Worm (Caenorhabditis elegans): Measurements from ENCODE around the gene str-185.

Gene str-185

DNA sequence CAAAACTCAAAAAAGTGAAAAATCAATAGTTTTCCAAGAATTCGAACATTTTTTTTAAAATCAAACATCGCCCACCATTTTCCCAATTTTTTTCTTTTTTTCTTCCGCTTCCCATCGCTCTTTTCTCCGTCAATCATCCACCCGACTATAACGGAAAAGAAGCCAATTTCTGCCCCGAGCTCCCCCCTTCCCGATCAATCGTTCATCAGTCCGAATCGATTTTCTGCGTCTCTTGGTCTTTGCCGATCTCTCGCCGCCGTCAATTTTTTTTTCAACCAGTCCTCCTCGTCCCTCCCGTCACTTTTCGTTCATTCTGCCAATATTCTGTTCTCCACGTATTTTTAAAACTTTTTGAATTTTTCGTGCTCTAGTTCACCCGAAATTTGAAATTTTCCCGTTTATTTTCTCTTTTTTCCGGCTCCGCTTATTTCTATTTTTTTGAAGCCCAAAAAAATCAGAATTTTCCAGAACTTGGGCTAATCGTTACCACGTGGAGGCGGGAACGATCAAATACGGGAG is 35.8 kb downstream of the str-185 start, which contains the start of gene ell-1:
ell-1 (plus strand) TSS at position 469 of the 519 bp plus-strand sequence.
- TF ChIP-seq zip-8 (tag; optimal IDR thresholded peaks at IDR 0.05) = no peak
- no peak for TF ChIP-seq bed-3 (GFP tag; optimal IDR thresholded peaks at IDR 0.05)
- TF ChIP-seq sptf-1 (tag; optimal IDR thresholded peaks at IDR 0.05) = no peak
- TF ChIP-seq nhr-12 (tag; optimal IDR thresholded peaks at IDR 0.05) = no peak
- TF ChIP-seq sem-2 (GFP tag; optimal IDR thresholded peaks at IDR 0.05) = no peak
- TF ChIP-seq unc-39 (tag; optimal IDR thresholded peaks at IDR 0.05) = no peak
- no peak for TF ChIP-seq M03D4.4 (tag; optimal IDR thresholded peaks at IDR 0.05)

- no peak for TF ChIP-seq snpc-4 (tag; optimal IDR thresholded peaks at IDR 0.05)
- no peak for TF ChIP-seq bed-3 (GFP tag; optimal IDR thresholded peaks at IDR 0.05)
- TF ChIP-seq hlh-1 (tag; optimal IDR thresholded peaks at IDR 0.05) = no peak
- no peak for TF ChIP-seq flh-1 (GFP tag; optimal IDR thresholded peaks at IDR 0.05)
- no peak for TF ChIP-seq mls-2 (tag; optimal IDR thresholded peaks at IDR 0.05)
- TF ChIP-seq ztf-11 (tag; optimal IDR thresholded peaks at IDR 0.05) = no peak
- TF ChIP-seq sptf-1 (tag; optimal IDR thresholded peaks at IDR 0.05) = no peak
- TF ChIP-seq unc-62 (GFP tag; optimal IDR thresholded peaks at IDR 0.05) = no peak
- TF ChIP-seq lsy-2 (tag; optimal IDR thresholded peaks at IDR 0.05) = no peak
- no peak for TF ChIP-seq mep-1 (tag; optimal IDR thresholded peaks at IDR 0.05)
- no peak for TF ChIP-seq mab-5 (tag; optimal IDR thresholded peaks at IDR 0.05)
- TF ChIP-seq M03D4.4 (tag; optimal IDR thresholded peaks at IDR 0.05) = no peak
- TF ChIP-seq nhr-28 (tag; optimal IDR thresholded peaks at IDR 0.05) = no peak
- TF ChIP-seq elt-3 (tag; optimal IDR thresholded peaks at IDR 0.05) = no peak
- no peak for TF ChIP-seq ceh-83 (GFP tag; optimal IDR thresholded peaks at IDR 0.05)
- TF ChIP-seq ham-2 (GFP tag; optimal IDR thresholded peaks at IDR 0.05) = no peak
- TF ChIP-seq ceh-43 (GFP tag; optimal IDR thresholded peaks at IDR 0.05) = no peak
- TF ChIP-seq unc-120 (tag; optimal IDR thresholded peaks at IDR 0.05; ENCODE audit: poor library complexity, severe bottlenecking) = no peak
Measured at ce11 chrIV:4393488-4393887, 36.3 kb downstream of the str-185 start.

- peak; percentile 49 for TF ChIP-seq unc-62 (GFP tag; optimal IDR thresholded peaks at IDR 0.05)
- TF ChIP-seq mep-1 (tag; optimal IDR thresholded peaks at IDR 0.05) = peak; percentile 86
- TF ChIP-seq nhr-76 (tag; optimal IDR thresholded peaks at IDR 0.05) = no peak
- no peak for TF ChIP-seq blmp-1 (tag; optimal IDR thresholded peaks at IDR 0.05)
- TF ChIP-seq mab-5 (tag; optimal IDR thresholded peaks at IDR 0.05) = no peak
- TF ChIP-seq ceh-39 (tag; optimal IDR thresholded peaks at IDR 0.05) = peak; percentile 71
- TF ChIP-seq elt-3 (tag; optimal IDR thresholded peaks at IDR 0.05) = no peak
- no peak for TF ChIP-seq flh-1 (GFP tag; optimal IDR thresholded peaks at IDR 0.05)
- no peak for TF ChIP-seq ztf-11 (tag; optimal IDR thresholded peaks at IDR 0.05)
- peak; percentile 7 for TF ChIP-seq hlh-1 (tag; optimal IDR thresholded peaks at IDR 0.05)
- TF ChIP-seq M03D4.4 (tag; optimal IDR thresholded peaks at IDR 0.05) = peak; percentile 51
- TF ChIP-seq ces-1 (GFP tag; optimal IDR thresholded peaks at IDR 0.05) = peak; percentile 47
- peak; percentile 27 for TF ChIP-seq tbx-8 (GFP tag; optimal IDR thresholded peaks at IDR 0.05)
- no peak for TF ChIP-seq ceh-83 (GFP tag; optimal IDR thresholded peaks at IDR 0.05)
- TF ChIP-seq nhr-2 (tag; optimal IDR thresholded peaks at IDR 0.05) = no peak
- TF ChIP-seq ham-2 (GFP tag; optimal IDR thresholded peaks at IDR 0.05) = no peak
- no peak for TF ChIP-seq sem-2 (GFP tag; optimal IDR thresholded peaks at IDR 0.05)
- peak; percentile 84 for TF ChIP-seq nhr-237 (tag; optimal IDR thresholded peaks at IDR 0.05)
- no peak for TF ChIP-seq nhr-12 (tag; optimal IDR thresholded peaks at IDR 0.05)
- peak; percentile 93 for TF ChIP-seq lsy-2 (tag; optimal IDR thresholded peaks at IDR 0.05)
- peak; percentile 56 for TF ChIP-seq pha-4 (tag; optimal IDR thresholded peaks at IDR 0.05)
- TF ChIP-seq cnd-1 (tag; optimal IDR thresholded peaks at IDR 0.05) = peak; percentile 64
- TF ChIP-seq drap-1 (GFP tag; optimal IDR thresholded peaks at IDR 0.05) = peak; percentile 62
- peak; percentile 18 for TF ChIP-seq unc-120 (tag; optimal IDR thresholded peaks at IDR 0.05; ENCODE audit: poor library complexity, severe bottlenecking)
- TF ChIP-seq snpc-4 (tag; optimal IDR thresholded peaks at IDR 0.05) = no peak
- no peak for TF ChIP-seq elt-1 (tag; optimal IDR thresholded peaks at IDR 0.05; ENCODE audit: borderline replicate concordance, insufficient read depth)
- TF ChIP-seq unc-39 (tag; optimal IDR thresholded peaks at IDR 0.05) = no peak
- TF ChIP-seq zip-8 (tag; optimal IDR thresholded peaks at IDR 0.05) = no peak
- peak; percentile 76 for TF ChIP-seq lin-13 (tag; optimal IDR thresholded peaks at IDR 0.05)
- no peak for TF ChIP-seq ceh-43 (GFP tag; optimal IDR thresholded peaks at IDR 0.05)
- peak; percentile 70 for TF ChIP-seq mls-2 (tag; optimal IDR thresholded peaks at IDR 0.05)
- TF ChIP-seq lin-32 (GFP tag; optimal IDR thresholded peaks at IDR 0.05) = no peak
- TF ChIP-seq nhr-28 (tag; optimal IDR thresholded peaks at IDR 0.05) = no peak
- TF ChIP-seq sptf-1 (tag; optimal IDR thresholded peaks at IDR 0.05) = peak; percentile 85
- TF ChIP-seq bed-3 (GFP tag; optimal IDR thresholded peaks at IDR 0.05) = no peak
Measured at ce11 chrIV:4390438-4390894, 39.3 kb downstream of the str-185 start, which contains the start of the genes rpl-7A and set-21. TSS of gene rpl-7A (minus strand) at chrIV:4390590. TSS of gene set-21 (plus strand) at chrIV:4390844.

Measured in whole organism, mixed stage, embryonic.